Fruit fly (Drosophila melanogaster): ENCODE data around the gene hng3.

Gene hng3

DNA sequence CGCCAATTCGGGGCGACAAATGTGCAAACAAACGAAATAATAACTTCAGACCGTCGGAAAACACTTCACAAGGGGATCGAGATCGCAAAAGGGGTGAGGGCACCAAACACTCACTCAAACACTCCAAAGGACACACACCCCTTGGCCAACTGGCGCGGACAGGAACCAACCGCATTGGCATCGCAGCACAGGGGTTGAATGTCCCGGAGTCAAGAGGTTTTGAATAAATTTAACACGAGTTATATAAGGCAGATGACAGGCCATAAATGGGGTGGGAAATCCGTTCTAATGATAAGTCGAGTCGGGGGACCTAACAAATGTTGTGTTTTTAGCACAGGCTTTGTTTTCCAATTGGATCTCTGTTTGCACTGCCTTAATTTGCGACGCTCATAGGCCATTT lies 27.2 kb upstream of the hng3 start (continued):
- TF ChIP-seq Pdp1 (GFP tag; optimal IDR thresholded peaks at IDR 0.05) (peak in 1 of 2 experiments; percentile 69), ham (GFP tag; IDR thresholded peaks at IDR 0.05) (no peak), CG34376 (GFP tag; optimal IDR thresholded peaks at IDR 0.05) (no peak), CG32532 (GFP tag; IDR thresholded peaks at IDR 0.05) (no peak), Oaz (GFP tag; IDR thresholded peaks at IDR 0.05) (no peak), Lim3 (GFP tag; IDR thresholded peaks at IDR 0.05) (no peak), Rx (GFP tag; IDR thresholded peaks at IDR 0.05) (no peak), CG18476 (GFP tag; optimal IDR thresholded peaks at IDR 0.05) (no peak), CG5953 (GFP tag; IDR thresholded peaks at IDR 0.05) (0 out of 2 replicates have a peak, but pooled peaks have one; percentile 10), CG12769 (tag; optimal IDR thresholded peaks at IDR 0.05) (no peak), Atf6 (GFP tag; IDR thresholded peaks at IDR 0.05) (no peak), CG7839 (tag; optimal IDR thresholded peaks at IDR 0.05) (no peak), kah (GFP tag; optimal IDR thresholded peaks at IDR 0.05) (no peak), chinmo (GFP tag; IDR thresholded peaks at IDR 0.05; ENCODE audit: partially characterized antibody) (no peak), bcd (GFP tag; optimal IDR thresholded peaks at IDR 0.05) (no peak), dan (GFP tag; IDR thresholded peaks at IDR 0.05) (no peak), oc (tag; optimal IDR thresholded peaks at IDR 0.05) (peak; percentile 14), Kr (GFP tag; optimal IDR thresholded peaks at IDR 0.05) (peak; percentile 64), CG7271 (tag; optimal IDR thresholded peaks at IDR 0.05) (no peak), CG3847 (GFP tag; IDR thresholded peaks at IDR 0.05) (no peak), schlank (tag; optimal IDR thresholded peaks at IDR 0.05) (no peak), Jarid2 (GFP tag; optimal IDR thresholded peaks at IDR 0.05) (no peak), CG10321 (GFP tag; IDR thresholded peaks at IDR 0.05) (no peak), Gug (GFP tag; IDR thresholded peaks at IDR 0.05) (no peak), CG1647 (GFP tag; optimal IDR thresholded peaks at IDR 0.05) (no peak), pros (GFP tag; optimal IDR thresholded peaks at IDR 0.05) (peak; percentile 83), tap (tag; optimal IDR thresholded peaks at IDR 0.05) (peak; percentile 80), Hr51 (GFP tag; optimal IDR thresholded peaks at IDR 0.05) (no peak), Tbp (GFP tag; optimal IDR thresholded peaks at IDR 0.05) (no peak), esg (GFP tag; conservative IDR thresholded peaks at IDR 0.05) (no peak), psq (GFP tag; optimal IDR thresholded peaks at IDR 0.05) (no peak), CG16815 (GFP tag; optimal IDR thresholded peaks at IDR 0.05) (no peak), gsb-n (tag; optimal IDR thresholded peaks at IDR 0.05) (peak; percentile 13), emc (GFP tag; optimal IDR thresholded peaks at IDR 0.05) (no peak), CG9932 (GFP tag; IDR thresholded peaks at IDR 0.05) (no peak), CG3163 (GFP tag; optimal IDR thresholded peaks at IDR 0.05) (no peak), CG7786 (GFP tag; optimal IDR thresholded peaks at IDR 0.05) (no peak), z (GFP tag; IDR thresholded peaks at IDR 0.05) (no peak), CG15696 (tag; optimal IDR thresholded peaks at IDR 0.05) (no peak), Awh (GFP tag; IDR thresholded peaks at IDR 0.05) (no peak), CG3281 (GFP tag; optimal IDR thresholded peaks at IDR 0.05) (no peak), Ptx1 (GFP tag; IDR thresholded peaks at IDR 0.05) (no peak), nerfin-1 (tag; optimal IDR thresholded peaks at IDR 0.05) (peak; percentile 6), CG9727 (GFP tag; optimal IDR thresholded peaks at IDR 0.05) (no peak), jing (GFP tag; optimal IDR thresholded peaks at IDR 0.05) (no peak), jigr1 (GFP tag; IDR thresholded peaks at IDR 0.05) (no peak), CG1024 (GFP tag; IDR thresholded peaks at IDR 0.05) (no peak), tll (GFP tag; optimal IDR thresholded peaks at IDR 0.05) (peak in 1 of 2 experiments; percentile 42), ATbp (GFP tag; optimal IDR thresholded peaks at IDR 0.05) (no peak), CG10267 (tag; optimal IDR thresholded peaks at IDR 0.05) (no peak)

Measured in whole organism, embryonic.